Worm (Caenorhabditis elegans) whole organism, L4 larva: ENCODE data around the gene W10C4.1.

Experiments used
- F49E8.2 ChIP-seq: sonication (generic microtip); optimal IDR thresholded peaks from 2 replicates; lab custom pipeline; 2016; ENCODE audit warnings: missing compliant biosample characterization, mild to moderate bottlenecking, missing genetic modification characterization, borderline replicate concordance
- Y105C5A.15 ChIP-seq: fragments of 200-800 bp; sonication (Bioruptor generic); IDR thresholded peaks from 2 replicates; pipeline ENCODE4 v1.3.6; 2022; ENCODE audit warnings: missing genetic modification characterization, missing compliant biosample characterization
- Y75B8A.6 ChIP-seq: fragments of 200-800 bp; sonication (Bioruptor generic); IDR thresholded peaks from 2 replicates; pipeline ENCODE4 v1.3.6; 2022; ENCODE audit warnings: missing genetic modification reagents, missing genetic modification characterization, missing compliant biosample characterization
- fos-1 ChIP-seq: fragments of 150-350 bp; optimal IDR thresholded peaks from 2 replicates; lab custom pipeline; 2014; ENCODE audit warnings: missing biosample characterization, missing genetic modification characterization
- jun-1 ChIP-seq: fragments of 150-350 bp; optimal IDR thresholded peaks from 2 replicates; lab custom pipeline; 2014; ENCODE audit warnings: missing biosample characterization, missing genetic modification reagents, missing genetic modification characterization
- lsy-2 ChIP-seq, 2 experiments: fragments of 150-350 bp in 1 of 2; sonication (generic microtip) in 1 of 2; optimal IDR thresholded peaks; 2 replicates each; lab custom pipeline; 2014 to 2017; ENCODE audit warnings: missing biosample characterization in 2 of 2, missing genetic modification characterization in 2 of 2
- mdl-1 ChIP-seq, 2 experiments: fragments of 150-350 bp in 1 of 2; sonication (generic microtip) in 1 of 2; optimal IDR thresholded peaks; 2 replicates each; lab custom pipeline; 2014 to 2017; ENCODE audit warnings: missing biosample characterization in 2 of 2, missing genetic modification characterization in 2 of 2
- mxl-3 ChIP-seq: fragments of 200-800 bp; sonication (Bioruptor generic); optimal IDR thresholded peaks from 2 replicates; lab custom pipeline; 2018; ENCODE audit warnings: mild to moderate bottlenecking, missing genetic modification characterization, missing compliant biosample characterization
- pha-4 ChIP-seq, 2 experiments: fragments of 150-350 bp in 1 of 2; fragments of 200-800 bp in 1 of 2; sonication (Bioruptor generic) in 1 of 2; IDR thresholded peaks in 1 of 2; optimal IDR thresholded peaks in 1 of 2; 2 replicates each; pipeline versions ENCODE4 v1.3.6 to Lab custom; 2014 to 2022; ENCODE audit warnings: missing genetic modification characterization in 2 of 2, missing genetic modification reagents in 2 of 2, missing biosample characterization in 1 of 2, missing compliant biosample characterization in 1 of 2
- unc-39 ChIP-seq: sonication (generic microtip); optimal IDR thresholded peaks from 2 replicates; lab custom pipeline; 2017; ENCODE audit warnings: missing biosample characterization, missing genetic modification characterization
- zfp-2 ChIP-seq: sonication (generic microtip); optimal IDR thresholded peaks from 2 replicates; lab custom pipeline; 2016; ENCODE audit warnings: mild to moderate bottlenecking, missing genetic modification characterization, missing compliant biosample characterization

- no peak for TF ChIP-seq jun-1 (tag; lab: Kevin White, UChicago)
- no peak for TF ChIP-seq zfp-2 (tag; lab: Kevin White, UChicago)
- no peak for TF ChIP-seq F49E8.2 (tag; lab: Kevin White, UChicago)
- TF ChIP-seq mdl-1 (tag; optimal IDR thresholded peaks at IDR 0.05; lab: Kevin White, UChicago), result no peak
- TF ChIP-seq fos-1, result no peak
- no peak for TF ChIP-seq lsy-2 (tag; optimal IDR thresholded peaks at IDR 0.05; lab: Kevin White, UChicago)
- TF ChIP-seq pha-4 (GFP tag; IDR thresholded peaks at IDR 0.05; lab: Robert Waterston, UW), result no peak
- TF ChIP-seq pha-4 (tag; optimal IDR thresholded peaks at IDR 0.05; lab: Kevin White, UChicago), result no peak
- TF ChIP-seq Y75B8A.6, result no peak
- TF ChIP-seq Y105C5A.15, result no peak
- no peak for TF ChIP-seq unc-39 (tag; lab: Kevin White, UChicago)
- no peak for TF ChIP-seq mxl-3 (GFP tag; lab: Kevin White, UChicago)
Measured at ce11 chrIII:209695-210091, 2.8 kb upstream of the W10C4.1 start, which contains the start of gene klp-20.
